Fruit fly (Drosophila melanogaster): ENCODE results near the gene msl-1.

- TF ChIP-seq psq (optimal IDR thresholded peaks at IDR 0.05) (no peak), usp (GFP tag; optimal IDR thresholded peaks at IDR 0.05) (no peak), pan (optimal IDR thresholded peaks at IDR 0.05) (peak; percentile 80)
Observed at dm6 chr2L:18653328-18653675, 35.3 kb downstream of the msl-1 start.
